Worm (Caenorhabditis elegans) whole organism, early embryonic: ENCODE data around the gene F53F4.18.

ENCODE experiments used
- F13C5.2 ChIP-seq: sonication (generic microtip); optimal IDR thresholded peaks from 2 replicates; lab custom pipeline; 2017; ENCODE audit warnings: mild to moderate bottlenecking, missing genetic modification characterization, inconsistent platforms, missing compliant biosample characterization
- ama-1 ChIP-seq: fragments of 150-350 bp; optimal IDR thresholded peaks from 2 replicates; lab custom pipeline; 2014
- ets-7 ChIP-seq: sonication (generic microtip); optimal IDR thresholded peaks from 2 replicates; lab custom pipeline; 2016; ENCODE audit warnings: missing genotype, missing genetic modification characterization, missing compliant biosample characterization
- flt-1 ChIP-seq: fragments of 200-800 bp; sonication (Bioruptor generic); IDR thresholded peaks from 2 replicates; pipeline ENCODE4 v1.3.6; 2022; ENCODE audit warnings: missing genetic modification characterization, missing compliant biosample characterization
- hnd-1 ChIP-seq: sonication (generic microtip); optimal IDR thresholded peaks from 2 replicates; lab custom pipeline; 2016; ENCODE audit warnings: missing genetic modification characterization, missing compliant biosample characterization

DNA sequence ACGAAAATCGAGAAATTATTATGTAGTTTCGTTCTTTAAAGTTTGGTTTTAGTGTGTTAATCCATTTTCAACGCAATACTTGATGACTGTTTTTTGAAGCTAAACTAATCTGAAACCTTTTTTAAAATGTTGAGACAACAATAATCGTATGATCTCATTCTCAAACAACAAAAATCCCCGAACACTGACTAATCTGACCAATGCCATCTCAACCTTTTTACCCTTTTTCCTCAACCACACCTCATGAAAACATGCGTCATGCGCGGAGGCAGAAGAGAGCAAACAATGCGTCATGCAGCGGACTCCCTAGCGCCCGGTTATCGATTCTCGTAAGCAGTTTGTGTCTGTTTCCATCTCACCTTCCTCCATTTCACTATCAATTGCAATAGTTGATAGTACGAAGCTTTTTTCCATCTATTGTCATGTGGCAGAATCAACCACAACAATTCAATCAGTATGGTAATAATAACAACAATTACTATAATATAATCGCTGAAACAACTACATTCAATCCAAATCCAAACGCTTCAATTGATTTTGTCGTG is 18.1 kb upstream of the F53F4.18 start, which contains the start of gene C50B8.4:
- no peak for TF ChIP-seq flt-1
- no peak for TF ChIP-seq ama-1
- no peak for TF ChIP-seq hnd-1 (tag; lab: Kevin White, UChicago)
- TF ChIP-seq F13C5.2 (tag; lab: Kevin White, UChicago), result no peak
- no peak for TF ChIP-seq ets-7 (tag; lab: Kevin White, UChicago)
